Fruit fly (Drosophila melanogaster) whole organism, pupa: ENCODE results near the gene CG13999.

Experiments
- CG10348 ChIP-seq: fragments of 200-800 bp; sonication (Bioruptor generic); IDR thresholded peaks from 2 replicates; pipeline ENCODE4 v1.3.6; 2022; ENCODE audit warnings: missing biosample characterization, missing genetic modification characterization
- CG12605 ChIP-seq: fragments of 200-800 bp; sonication (Bioruptor generic); IDR thresholded peaks from 2 replicates; pipeline ENCODE4 v1.3.6; 2022; ENCODE audit warnings: missing biosample characterization, missing genetic modification characterization
- CG13204 ChIP-seq: fragments of 200-800 bp; sonication (Bioruptor generic); optimal IDR thresholded peaks from 2 replicates; lab custom pipeline; 2018; ENCODE audit warnings: missing biosample characterization, mild to moderate bottlenecking, missing genetic modification characterization, moderate library complexity
- CG14655 ChIP-seq: fragments of 200-800 bp; sonication (Bioruptor generic); optimal IDR thresholded peaks from 3 replicates; lab custom pipeline; 2017; ENCODE audit warnings: mild to moderate bottlenecking, missing biosample characterization, missing genetic modification reagents, missing genetic modification characterization
- CG15710 ChIP-seq: fragments of 200-800 bp; sonication (Bioruptor generic); optimal IDR thresholded peaks from 2 replicates; lab custom pipeline; 2018; ENCODE audit warnings: missing biosample characterization, mild to moderate bottlenecking, missing genetic modification characterization, moderate library complexity
- CG17806 ChIP-seq: fragments of 200-800 bp; sonication (Bioruptor generic); optimal IDR thresholded peaks from 2 replicates; lab custom pipeline; 2018; ENCODE audit warnings: missing biosample characterization, mild to moderate bottlenecking, missing genetic modification characterization, moderate library complexity
- CG32121 ChIP-seq: fragments of 200-800 bp; sonication (Bioruptor generic); IDR thresholded peaks from 2 replicates; pipeline ENCODE4 v1.3.6; 2022; ENCODE audit warnings: missing biosample characterization, missing genetic modification characterization
- CG34367 ChIP-seq: fragments of 200-800 bp; sonication (Bioruptor generic); optimal IDR thresholded peaks from 2 replicates; lab custom pipeline; 2018; ENCODE audit warnings: missing biosample characterization, mild to moderate bottlenecking, missing genetic modification characterization
- CG4496 ChIP-seq: fragments of 200-800 bp; sonication (Bioruptor generic); IDR thresholded peaks from 3 replicates; pipeline ENCODE4 v1.3.6; 2022; ENCODE audit warnings: missing biosample characterization, missing genetic modification characterization
- CG8159 ChIP-seq: fragments of 200-800 bp; sonication (Bioruptor generic); optimal IDR thresholded peaks from 3 replicates; lab custom pipeline; 2018; ENCODE audit warnings: missing biosample characterization, mild to moderate bottlenecking, missing genetic modification characterization, moderate library complexity
- CG8301 ChIP-seq: fragments of 200-800 bp; sonication (Bioruptor generic); optimal IDR thresholded peaks from 2 replicates; lab custom pipeline; 2018; ENCODE audit warnings: missing biosample characterization, mild to moderate bottlenecking, missing genetic modification characterization
- CG9948 ChIP-seq: fragments of 200-800 bp; sonication (Bioruptor generic); optimal IDR thresholded peaks from 2 replicates; lab custom pipeline; 2018; ENCODE audit warnings: missing biosample characterization, mild to moderate bottlenecking, missing genetic modification characterization, moderate library complexity
- D1 ChIP-seq: fragments of 200-800 bp; sonication (Bioruptor generic); optimal IDR thresholded peaks from 2 replicates; lab custom pipeline; 2018; ENCODE audit warnings: missing biosample characterization, mild to moderate bottlenecking, missing genetic modification characterization, moderate library complexity
- EcR ChIP-seq: fragments of 200-800 bp; sonication (Bioruptor generic); optimal IDR thresholded peaks from 3 replicates; lab custom pipeline; 2019; ENCODE audit warnings: missing biosample characterization, missing genetic modification characterization, mild to moderate bottlenecking, moderate library complexity, missing genetic modification reagents
- Ets98B ChIP-seq: fragments of 200-800 bp; sonication (Bioruptor generic); IDR thresholded peaks from 2 replicates; pipeline ENCODE4 v1.3.6; 2022; ENCODE audit warnings: missing biosample characterization, missing genetic modification characterization
- Pif1A ChIP-seq: fragments of 200-800 bp; sonication (Bioruptor generic); optimal IDR thresholded peaks from 3 replicates; lab custom pipeline; 2016; ENCODE audit warnings: missing biosample characterization, missing genetic modification characterization
- Pif1B ChIP-seq: fragments of 200-800 bp; sonication (Bioruptor generic); optimal IDR thresholded peaks from 3 replicates; lab custom pipeline; 2016; ENCODE audit warnings: missing biosample characterization, missing genetic modification characterization
- Snoo ChIP-seq: fragments of 200-800 bp; sonication (Bioruptor generic); optimal IDR thresholded peaks from 3 replicates; lab custom pipeline; 2017; ENCODE audit warnings: missing biosample characterization, mild to moderate bottlenecking, missing genetic modification characterization, inconsistent platforms
- fd96Ca ChIP-seq: fragments of 200-800 bp; sonication (Bioruptor generic); IDR thresholded peaks from 3 replicates; pipeline ENCODE4 v1.3.6; 2022; ENCODE audit warnings: missing biosample characterization, missing genetic modification characterization
- gl ChIP-seq: fragments of 200-800 bp; sonication (Bioruptor generic); optimal IDR thresholded peaks from 2 replicates; lab custom pipeline; 2018; ENCODE audit warnings: missing biosample characterization, mild to moderate bottlenecking, missing genetic modification characterization
- rn ChIP-seq: fragments of 200-800 bp; sonication (Bioruptor generic); IDR thresholded peaks from 2 replicates; pipeline ENCODE4 v1.3.6; 2022; ENCODE audit warnings: missing biosample characterization, missing genetic modification characterization

CG13999 gene

DNA sequence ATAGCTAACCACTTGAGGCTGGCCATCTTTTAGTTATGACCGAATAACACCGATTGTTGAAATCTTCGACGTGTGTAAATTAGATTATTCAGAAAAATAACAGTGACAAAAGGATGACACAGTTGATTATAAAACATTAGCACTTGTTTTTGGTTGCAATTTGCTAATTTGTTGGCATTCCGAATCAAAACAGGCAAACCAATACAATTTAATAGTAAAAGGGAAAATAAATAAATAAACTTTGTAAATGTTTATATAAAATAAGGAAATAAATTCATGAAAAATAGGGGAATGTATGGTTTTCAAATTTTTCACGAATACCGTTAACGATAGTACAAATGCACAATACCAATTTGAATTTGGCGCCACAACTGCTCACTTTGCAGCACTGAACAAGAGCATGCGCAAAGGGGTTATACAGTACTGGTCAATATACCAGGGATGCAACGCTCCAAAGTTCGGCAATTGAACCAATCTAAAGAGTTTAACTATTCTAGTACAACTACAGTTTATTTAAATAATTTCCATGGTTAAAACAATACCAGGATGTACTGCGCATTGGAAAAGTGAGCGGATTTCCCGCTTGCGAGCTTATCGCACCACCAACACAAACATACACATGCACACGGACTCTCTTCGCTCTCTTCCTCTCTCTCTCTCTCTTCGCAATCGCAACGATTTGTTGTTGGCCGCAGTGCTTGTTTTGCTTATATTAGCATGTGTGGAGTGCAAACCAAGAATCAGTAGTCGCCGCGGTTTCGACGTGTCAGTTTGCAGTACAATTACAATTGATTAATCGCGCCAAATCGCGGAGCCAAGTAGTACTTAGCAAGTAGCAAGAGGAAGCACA is 12.8 kb downstream of the CG13999 start, which contains the start of the genes Sfp26Ad and Gpdh1:
Gene Sfp26Ad (minus strand): TSS at position 76 of the 850 bp plus-strand sequence.
Gene Gpdh1 (plus strand): TSS at position 415 of the 850 bp plus-strand sequence.
- TF ChIP-seq EcR (GFP tag; lab: Kevin White, UChicago) (peak; percentile 71), CG8159 (tag; lab: Kevin White, UChicago) (peak; percentile 39), CG4496 (GFP tag; lab: Robert Waterston, UW) (peak; percentile 78; the same call in 1 of the 3 replicates), CG9948 (tag; lab: Kevin White, UChicago) (no peak), CG15710 (tag; lab: Kevin White, UChicago) (peak; percentile 63), fd96Ca (GFP tag; lab: Robert Waterston, UW) (peak; percentile 71), CG14655 (GFP tag; lab: Kevin White, UChicago) (no peak), Pif1B (GFP tag; lab: Kevin White, UChicago) (peak; percentile 70), CG34367 (tag; lab: Kevin White, UChicago) (peak; percentile 12), D1 (tag; lab: Kevin White, UChicago) (no peak), CG32121 (GFP tag; lab: Robert Waterston, UW) (peak; percentile 61), CG12605 (peak; percentile 44), Snoo (peak; percentile 66), rn (GFP tag; lab: Robert Waterston, UW) (0 out of 2 replicates have a peak, but pooled peaks have one; percentile 4), gl (tag; lab: Kevin White, UChicago) (peak; percentile 36), Ets98B (GFP tag; lab: Robert Waterston, UW) (peak; percentile 63), CG13204 (GFP tag; lab: Kevin White, UChicago) (peak; percentile 48), CG10348 (GFP tag; lab: Robert Waterston, UW) (no peak), CG8301 (tag; lab: Kevin White, UChicago) (peak; percentile 35), CG17806 (tag; lab: Kevin White, UChicago) (peak; percentile 35), Pif1A (GFP tag; lab: Kevin White, UChicago) (peak; percentile 70)
- TF ChIP-seq, all 21 proteins: peak for 17

DNA sequence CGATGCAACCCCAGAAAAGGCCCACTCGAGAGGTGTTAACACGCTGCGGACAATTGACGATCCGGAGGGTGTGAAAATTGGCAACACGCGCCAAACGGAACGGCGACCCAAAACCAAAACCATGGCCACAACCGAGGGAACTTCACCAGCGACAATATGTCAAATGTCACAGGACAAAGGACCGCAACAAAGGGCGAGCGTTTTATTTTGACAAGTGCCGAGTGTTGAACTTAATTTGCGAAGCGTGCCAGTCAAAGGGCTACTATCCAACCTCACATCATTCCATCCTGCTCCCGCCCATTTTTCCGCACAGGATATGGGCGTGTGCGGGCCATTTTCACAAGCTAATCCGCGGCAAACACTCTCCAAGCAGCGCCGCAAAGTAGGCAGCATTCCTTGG is 28.9 kb downstream of the CG13999 start:
- TF ChIP-seq CG13204 (GFP tag; lab: Kevin White, UChicago) (no peak), Pif1A (GFP tag; lab: Kevin White, UChicago) (no peak), Pif1B (GFP tag; lab: Kevin White, UChicago) (no peak), CG14655 (GFP tag; lab: Kevin White, UChicago) (no peak), rn (GFP tag; lab: Robert Waterston, UW) (no peak), CG34367 (tag; lab: Kevin White, UChicago) (no peak), CG8301 (tag; lab: Kevin White, UChicago) (no peak), gl (tag; lab: Kevin White, UChicago) (no peak), CG17806 (tag; lab: Kevin White, UChicago) (no peak), CG10348 (GFP tag; lab: Robert Waterston, UW) (no peak), Snoo (no peak)

DNA sequence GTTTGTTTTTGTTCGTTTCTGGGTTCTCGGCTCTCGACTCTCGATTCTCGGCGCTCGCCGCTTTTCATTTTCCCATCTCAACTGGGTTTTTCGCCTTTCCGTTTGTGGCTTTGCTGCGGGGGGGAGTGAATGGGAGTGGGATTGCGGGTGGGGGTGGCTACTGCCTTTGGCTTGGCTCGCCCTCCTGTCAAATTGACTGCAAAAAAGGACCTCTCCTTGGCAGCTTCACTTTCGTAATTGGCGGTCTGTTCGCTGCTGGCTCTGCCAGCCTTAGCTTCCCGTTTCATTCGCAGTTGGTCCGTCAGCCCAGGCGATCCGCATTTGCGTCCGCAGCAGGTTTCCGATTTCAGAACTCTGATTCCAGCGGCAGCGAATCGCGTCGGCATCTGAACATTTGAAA is 30.6 kb downstream of the CG13999 start, which contains the start of gene dsf:
Gene dsf (plus strand): TSS at position 301 of the 400 bp plus-strand sequence.
- TF ChIP-seq CG9948 (tag; lab: Kevin White, UChicago), result no peak
- no peak for TF ChIP-seq fd96Ca (GFP tag; lab: Robert Waterston, UW)
- TF ChIP-seq CG15710 (tag; lab: Kevin White, UChicago), result no peak
- no peak for TF ChIP-seq Pif1B (GFP tag; lab: Kevin White, UChicago)
- TF ChIP-seq rn (GFP tag; lab: Robert Waterston, UW), result no peak
- TF ChIP-seq CG12605, result no peak
- TF ChIP-seq gl (tag; lab: Kevin White, UChicago), result no peak
- TF ChIP-seq CG10348 (GFP tag; lab: Robert Waterston, UW), result no peak
- no peak for TF ChIP-seq CG17806 (tag; lab: Kevin White, UChicago)
- no peak for TF ChIP-seq CG13204 (GFP tag; lab: Kevin White, UChicago)
- no peak for TF ChIP-seq CG8159 (tag; lab: Kevin White, UChicago)
- no peak for TF ChIP-seq Ets98B (GFP tag; lab: Robert Waterston, UW)
- TF ChIP-seq Pif1A (GFP tag; lab: Kevin White, UChicago), result no peak
- TF ChIP-seq CG32121 (GFP tag; lab: Robert Waterston, UW), result no peak
- no peak for TF ChIP-seq CG14655 (GFP tag; lab: Kevin White, UChicago)
- no peak for TF ChIP-seq CG4496 (GFP tag; lab: Robert Waterston, UW)

DNA sequence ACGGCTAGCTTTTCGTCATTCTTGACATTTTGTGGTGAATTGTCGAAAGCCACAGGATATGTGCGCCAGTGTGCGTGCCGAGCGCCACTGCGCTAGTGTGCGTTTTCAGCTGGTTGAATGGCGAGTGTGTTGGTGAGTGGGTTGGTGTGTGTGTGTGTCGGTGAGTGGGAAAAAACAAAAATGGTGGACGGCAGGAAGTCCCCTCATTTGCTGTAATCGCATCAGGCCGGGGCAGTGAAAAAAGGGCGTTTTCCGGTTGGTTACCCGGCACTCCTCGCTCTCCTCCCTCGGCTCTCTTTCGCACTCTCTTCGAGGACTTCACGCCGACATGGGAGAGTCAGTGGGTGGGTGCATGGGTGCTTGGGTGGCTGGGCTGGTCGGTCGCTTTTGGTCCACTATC is 31.1 kb downstream of the CG13999 start:
- no peak for TF ChIP-seq CG17806 (tag; lab: Kevin White, UChicago)
- TF ChIP-seq Pif1B (GFP tag; lab: Kevin White, UChicago), result no peak
- TF ChIP-seq CG12605, result no peak
- no peak for TF ChIP-seq CG13204 (GFP tag; lab: Kevin White, UChicago)
- TF ChIP-seq CG32121 (GFP tag; lab: Robert Waterston, UW), result no peak
- no peak for TF ChIP-seq Ets98B (GFP tag; lab: Robert Waterston, UW)
- no peak for TF ChIP-seq EcR (GFP tag; lab: Kevin White, UChicago)
- TF ChIP-seq gl (tag; lab: Kevin White, UChicago), result no peak
- TF ChIP-seq CG4496 (GFP tag; lab: Robert Waterston, UW), result no peak
- TF ChIP-seq CG34367 (tag; lab: Kevin White, UChicago), result no peak

DNA sequence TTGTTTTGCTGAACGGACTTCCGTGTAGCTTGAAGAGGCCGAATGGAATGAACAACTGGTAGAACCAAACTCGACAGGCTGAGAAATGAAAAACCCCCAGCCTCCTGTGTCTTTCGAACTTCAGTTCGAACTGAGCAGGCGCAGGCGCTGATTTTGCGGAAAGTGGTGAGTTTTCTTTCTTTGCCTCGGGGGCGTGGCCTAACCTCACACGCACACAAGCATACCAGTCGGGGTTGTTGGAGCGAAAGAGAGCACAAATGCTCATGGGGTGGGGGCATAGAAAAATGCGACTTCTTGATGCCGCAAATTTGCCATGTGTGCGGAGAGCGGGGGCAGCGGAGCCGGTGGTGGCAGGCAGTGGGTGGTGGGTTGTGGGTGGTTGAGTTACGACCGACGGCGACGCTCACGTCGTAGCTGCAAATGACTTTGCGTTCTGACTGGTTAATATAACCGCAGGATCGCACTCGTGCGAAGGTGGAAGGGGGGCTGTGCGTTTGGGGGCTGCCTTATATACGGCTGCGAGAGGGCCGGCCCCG is 32.6 kb downstream of the CG13999 start, which contains the start of gene CG9016:
Gene CG9016 (minus strand): TSS at position 51 of the 536 bp plus-strand sequence.
- TF ChIP-seq CG8159 (tag; lab: Kevin White, UChicago), result no peak
- no peak for TF ChIP-seq CG10348 (GFP tag; lab: Robert Waterston, UW)
- no peak for TF ChIP-seq CG4496 (GFP tag; lab: Robert Waterston, UW)
- TF ChIP-seq CG13204 (GFP tag; lab: Kevin White, UChicago), result no peak
- TF ChIP-seq CG34367 (tag; lab: Kevin White, UChicago), result no peak
- TF ChIP-seq rn (GFP tag; lab: Robert Waterston, UW), result no peak
- no peak for TF ChIP-seq CG8301 (tag; lab: Kevin White, UChicago)
- TF ChIP-seq Pif1B (GFP tag; lab: Kevin White, UChicago), result no peak
- no peak for TF ChIP-seq CG12605
- no peak for TF ChIP-seq gl (tag; lab: Kevin White, UChicago)
- TF ChIP-seq CG15710 (tag; lab: Kevin White, UChicago), result no peak
- TF ChIP-seq Snoo, result no peak
- TF ChIP-seq Pif1A (GFP tag; lab: Kevin White, UChicago), result no peak
- TF ChIP-seq EcR (GFP tag; lab: Kevin White, UChicago), result no peak
- TF ChIP-seq CG32121 (GFP tag; lab: Robert Waterston, UW), result no peak
